Worm (Caenorhabditis elegans) whole organism, late embryonic: ENCODE data around the gene C07G3.15.

Source experiments
- C08G9.2 ChIP-seq: sonication (generic microtip); optimal IDR thresholded peaks from 2 replicates; lab custom pipeline; 2016; ENCODE audit warnings: mild to moderate bottlenecking, missing genetic modification characterization, moderate library complexity, missing compliant biosample characterization
- K02D7.2 ChIP-seq: sonication (generic microtip); optimal IDR thresholded peaks from 2 replicates; lab custom pipeline; 2017; ENCODE audit warnings: mild to moderate bottlenecking, missing genetic modification characterization, missing compliant biosample characterization
- K09A11.1 ChIP-seq: sonication (generic microtip); optimal IDR thresholded peaks from 2 replicates; lab custom pipeline; 2017; ENCODE audit warnings: antibody characterized with exemption, mild to moderate bottlenecking, missing genetic modification characterization, missing compliant biosample characterization; ENCODE audit not compliant: insufficient read depth
- T23F11.4 ChIP-seq: fragments of 200-800 bp; sonication (Bioruptor generic); optimal IDR thresholded peaks from 2 replicates; lab custom pipeline; 2018; ENCODE audit warnings: mild to moderate bottlenecking, missing genetic modification characterization, missing compliant biosample characterization
- ahr-1 ChIP-seq: sonication (generic microtip); optimal IDR thresholded peaks from 2 replicates; lab custom pipeline; 2016; ENCODE audit warnings: missing genetic modification characterization, missing compliant biosample characterization
- ama-1 ChIP-seq: fragments of 150-350 bp; optimal IDR thresholded peaks from 2 replicates; lab custom pipeline; 2014
- ceh-14 ChIP-seq: sonication (generic microtip); optimal IDR thresholded peaks from 2 replicates; lab custom pipeline; 2016; ENCODE audit warnings: missing genotype, missing genetic modification characterization, missing compliant biosample characterization
- ceh-18 ChIP-seq: sonication (generic microtip); optimal IDR thresholded peaks from 2 replicates; lab custom pipeline; 2016; ENCODE audit warnings: missing genetic modification characterization, missing compliant biosample characterization
- ceh-19 ChIP-seq: fragments of 200-800 bp; sonication (Bioruptor generic); optimal IDR thresholded peaks from 2 replicates; lab custom pipeline; 2018; ENCODE audit warnings: mild to moderate bottlenecking, missing genetic modification characterization, missing compliant biosample characterization
- ceh-2 ChIP-seq: sonication (generic microtip); optimal IDR thresholded peaks from 2 replicates; lab custom pipeline; 2016; ENCODE audit warnings: missing genotype, missing genetic modification characterization, missing compliant biosample characterization
- ceh-22 ChIP-seq: sonication (generic microtip); optimal IDR thresholded peaks from 2 replicates; lab custom pipeline; 2017; ENCODE audit warnings: missing biosample characterization, missing genetic modification characterization
- ceh-31 ChIP-seq: sonication (generic microtip); optimal IDR thresholded peaks from 2 replicates; lab custom pipeline; 2016; ENCODE audit warnings: missing genetic modification characterization, missing compliant biosample characterization
- ceh-34 ChIP-seq: sonication (generic microtip); optimal IDR thresholded peaks from 2 replicates; lab custom pipeline; 2016; ENCODE audit warnings: mild to moderate bottlenecking, missing genetic modification characterization, missing compliant biosample characterization
- ceh-45 ChIP-seq: fragments of 200-800 bp; sonication (Bioruptor generic); IDR thresholded peaks from 2 replicates; pipeline ENCODE4 v1.3.6; 2022; ENCODE audit warnings: missing genetic modification reagents, missing genetic modification characterization, missing compliant biosample characterization
- che-1 ChIP-seq: sonication (generic microtip); optimal IDR thresholded peaks from 2 replicates; lab custom pipeline; 2016; ENCODE audit warnings: mild to moderate bottlenecking, missing genetic modification characterization, missing compliant biosample characterization
- dmd-4 ChIP-seq: sonication (generic microtip); optimal IDR thresholded peaks from 2 replicates; lab custom pipeline; 2016; ENCODE audit warnings: borderline replicate concordance, missing genetic modification characterization, missing compliant biosample characterization
- dve-1 ChIP-seq: sonication (generic microtip); optimal IDR thresholded peaks from 2 replicates; lab custom pipeline; 2017; ENCODE audit warnings: antibody characterized with exemption, mild to moderate bottlenecking, missing genetic modification characterization, missing compliant biosample characterization
- elt-2 ChIP-seq: sonication (generic microtip); optimal IDR thresholded peaks from 2 replicates; lab custom pipeline; 2016; ENCODE audit warnings: missing genetic modification reagents, missing genetic modification characterization, missing compliant biosample characterization
- gmeb-2 ChIP-seq: sonication (generic microtip); optimal IDR thresholded peaks from 2 replicates; lab custom pipeline; 2016; ENCODE audit warnings: missing genetic modification characterization, inconsistent platforms, missing compliant biosample characterization
- hlh-13 ChIP-seq: fragments of 200-800 bp; sonication (Bioruptor generic); optimal IDR thresholded peaks from 2 replicates; lab custom pipeline; 2018; ENCODE audit warnings: mild to moderate bottlenecking, missing genetic modification characterization, missing compliant biosample characterization
- hlh-15 ChIP-seq: sonication (generic microtip); optimal IDR thresholded peaks from 2 replicates; lab custom pipeline; 2016; ENCODE audit warnings: missing genetic modification characterization, missing compliant biosample characterization
- hlh-6 ChIP-seq: sonication (generic microtip); optimal IDR thresholded peaks from 2 replicates; lab custom pipeline; 2016; ENCODE audit warnings: missing genotype, missing genetic modification characterization, missing compliant biosample characterization
- lim-6 ChIP-seq: sonication (generic microtip); optimal IDR thresholded peaks from 2 replicates; lab custom pipeline; 2016; ENCODE audit warnings: missing genetic modification characterization, missing compliant biosample characterization
- lin-11 ChIP-seq: fragments of 200-800 bp; sonication (Bioruptor generic); optimal IDR thresholded peaks from 2 replicates; lab custom pipeline; 2018; ENCODE audit warnings: mild to moderate bottlenecking, missing genetic modification characterization, missing compliant biosample characterization
- madf-2 ChIP-seq: sonication (generic microtip); optimal IDR thresholded peaks from 2 replicates; lab custom pipeline; 2017; ENCODE audit warnings: missing genetic modification characterization, missing compliant biosample characterization
- mec-3 ChIP-seq: sonication (generic microtip); optimal IDR thresholded peaks from 2 replicates; lab custom pipeline; 2016; ENCODE audit warnings: borderline replicate concordance, missing genetic modification characterization, missing compliant biosample characterization
- nfya-1 ChIP-seq: sonication (generic microtip); optimal IDR thresholded peaks from 2 replicates; lab custom pipeline; 2017; ENCODE audit warnings: missing genetic modification characterization, mild to moderate bottlenecking, missing compliant biosample characterization, antibody characterized with exemption, moderate library complexity
- nhr-11 ChIP-seq: fragments of 150-350 bp; optimal IDR thresholded peaks from 2 replicates; lab custom pipeline; 2014; ENCODE audit warnings: missing biosample characterization, missing genetic modification characterization
- nhr-232 ChIP-seq: sonication (generic microtip); optimal IDR thresholded peaks from 2 replicates; lab custom pipeline; 2016; ENCODE audit warnings: missing genetic modification characterization, missing compliant biosample characterization
- npax-4 ChIP-seq: sonication (generic microtip); optimal IDR thresholded peaks from 2 replicates; lab custom pipeline; 2016; ENCODE audit warnings: missing genetic modification characterization, missing compliant biosample characterization
- pat-9 ChIP-seq: fragments of 200-800 bp; sonication (Bioruptor generic); optimal IDR thresholded peaks from 2 replicates; lab custom pipeline; 2018; ENCODE audit warnings: mild to moderate bottlenecking, missing genetic modification characterization, moderate library complexity, missing compliant biosample characterization
- pax-1 ChIP-seq: fragments of 150-350 bp; optimal IDR thresholded peaks from 2 replicates; lab custom pipeline; 2014; ENCODE audit warnings: missing biosample characterization, missing genetic modification characterization
- pha-2 ChIP-seq: sonication (generic microtip); optimal IDR thresholded peaks from 2 replicates; lab custom pipeline; 2017; ENCODE audit warnings: mild to moderate bottlenecking, missing genetic modification characterization, missing compliant biosample characterization
- pqm-1 ChIP-seq: sonication (generic microtip); optimal IDR thresholded peaks from 2 replicates; lab custom pipeline; 2016; ENCODE audit warnings: missing genetic modification characterization, missing compliant biosample characterization
- ref-2 ChIP-seq: sonication (generic microtip); optimal IDR thresholded peaks from 2 replicates; lab custom pipeline; 2016; ENCODE audit warnings: missing genetic modification characterization, missing compliant biosample characterization
- rnt-1 ChIP-seq: sonication (generic microtip); optimal IDR thresholded peaks from 2 replicates; lab custom pipeline; 2016; ENCODE audit warnings: missing genetic modification characterization, missing compliant biosample characterization
- sox-2 ChIP-seq: fragments of 200-800 bp; sonication (Bioruptor generic); IDR thresholded peaks from 2 replicates; pipeline ENCODE4 v1.3.6; 2022; ENCODE audit warnings: missing genetic modification reagents, missing genetic modification characterization, missing compliant biosample characterization
- sox-4 ChIP-seq: sonication (generic microtip); optimal IDR thresholded peaks from 2 replicates; lab custom pipeline; 2017; ENCODE audit warnings: mild to moderate bottlenecking, missing genetic modification characterization, inconsistent platforms, missing compliant biosample characterization
- syd-9 ChIP-seq: sonication (generic microtip); optimal IDR thresholded peaks from 2 replicates; lab custom pipeline; 2016; ENCODE audit warnings: mild to moderate bottlenecking, missing genetic modification characterization, moderate library complexity, missing compliant biosample characterization
- tbx-7 ChIP-seq: sonication (generic microtip); optimal IDR thresholded peaks from 2 replicates; lab custom pipeline; 2016; ENCODE audit warnings: missing genotype, missing genetic modification characterization, missing compliant biosample characterization
- ttx-3 ChIP-seq: sonication (generic microtip); optimal IDR thresholded peaks from 2 replicates; lab custom pipeline; 2016; ENCODE audit warnings: missing genetic modification reagents, missing genetic modification characterization, missing compliant biosample characterization
- unc-42 ChIP-seq: sonication (generic microtip); optimal IDR thresholded peaks from 2 replicates; lab custom pipeline; 2016; ENCODE audit warnings: missing genotype, missing genetic modification characterization, missing compliant biosample characterization
- unc-55 ChIP-seq: sonication (generic microtip); optimal IDR thresholded peaks from 2 replicates; lab custom pipeline; 2017; ENCODE audit warnings: missing biosample characterization, missing genetic modification reagents, missing genetic modification characterization
- unc-86 ChIP-seq: sonication (generic microtip); optimal IDR thresholded peaks from 2 replicates; lab custom pipeline; 2016; ENCODE audit warnings: missing genetic modification characterization, missing compliant biosample characterization
- ztf-16 ChIP-seq: sonication (generic microtip); optimal IDR thresholded peaks from 2 replicates; lab custom pipeline; 2017; ENCODE audit warnings: missing genetic modification characterization, missing compliant biosample characterization

The C07G3.15 gene

ce11 chrV:3464897-3465296, 31.9 kb downstream of the C07G3.15 start:
- TF ChIP-seq ceh-2 (tag; lab: Kevin White, UChicago) (no peak), gmeb-2 (tag; lab: Kevin White, UChicago) (no peak), rnt-1 (no peak), ceh-31 (tag; lab: Kevin White, UChicago) (no peak), K02D7.2 (no peak), pha-2 (tag; lab: Kevin White, UChicago) (no peak), unc-86 (tag; lab: Kevin White, UChicago) (no peak)

ce11 chrV:3463514-3463913, 33.3 kb downstream of the C07G3.15 start, which contains the start of gene slc-28.1:
slc-28.1 (plus strand) TSS chrV:3463814.
- TF ChIP-seq ceh-34, result no peak
- TF ChIP-seq lim-6, result no peak
- no peak for TF ChIP-seq K02D7.2
- TF ChIP-seq npax-4 (tag; lab: Kevin White, UChicago), result no peak
- no peak for TF ChIP-seq pat-9 (tag; lab: Kevin White, UChicago)
- TF ChIP-seq ahr-1 (tag; lab: Kevin White, UChicago), result no peak
- no peak for TF ChIP-seq ama-1 (lab: Kevin White, UChicago)
- no peak for TF ChIP-seq ttx-3
- TF ChIP-seq pqm-1, result no peak
- TF ChIP-seq sox-4 (tag; lab: Kevin White, UChicago), result no peak
- no peak for TF ChIP-seq hlh-15 (tag; lab: Kevin White, UChicago)
- no peak for TF ChIP-seq ceh-14 (tag; lab: Kevin White, UChicago)
- TF ChIP-seq nhr-11 (tag; lab: Kevin White, UChicago), result no peak
- TF ChIP-seq elt-2 (tag; lab: Kevin White, UChicago), result no peak
- no peak for TF ChIP-seq sox-2
- TF ChIP-seq nfya-1 (tag; lab: Kevin White, UChicago), result no peak

ce11 chrV:3459919-3460318, 36.9 kb downstream of the C07G3.15 start, which contains the start of gene slc-28.2:
slc-28.2 (plus strand) TSS chrV:3460219.
- TF ChIP-seq ceh-45 (GFP tag; lab: Robert Waterston, UW) (no peak), C08G9.2 (tag; lab: Kevin White, UChicago) (no peak), nhr-232 (tag; lab: Kevin White, UChicago) (no peak), dve-1 (tag; lab: Kevin White, UChicago) (no peak), hlh-6 (tag; lab: Kevin White, UChicago) (no peak), mec-3 (no peak), ceh-18 (tag; lab: Kevin White, UChicago) (no peak), hlh-13 (GFP tag; lab: Kevin White, UChicago) (no peak), ztf-16 (no peak), madf-2 (tag; lab: Kevin White, UChicago) (no peak), T23F11.4 (GFP tag; lab: Kevin White, UChicago) (no peak), unc-86 (tag; lab: Kevin White, UChicago) (no peak), unc-42 (tag; lab: Kevin White, UChicago) (no peak), ceh-19 (no peak)

DNA sequence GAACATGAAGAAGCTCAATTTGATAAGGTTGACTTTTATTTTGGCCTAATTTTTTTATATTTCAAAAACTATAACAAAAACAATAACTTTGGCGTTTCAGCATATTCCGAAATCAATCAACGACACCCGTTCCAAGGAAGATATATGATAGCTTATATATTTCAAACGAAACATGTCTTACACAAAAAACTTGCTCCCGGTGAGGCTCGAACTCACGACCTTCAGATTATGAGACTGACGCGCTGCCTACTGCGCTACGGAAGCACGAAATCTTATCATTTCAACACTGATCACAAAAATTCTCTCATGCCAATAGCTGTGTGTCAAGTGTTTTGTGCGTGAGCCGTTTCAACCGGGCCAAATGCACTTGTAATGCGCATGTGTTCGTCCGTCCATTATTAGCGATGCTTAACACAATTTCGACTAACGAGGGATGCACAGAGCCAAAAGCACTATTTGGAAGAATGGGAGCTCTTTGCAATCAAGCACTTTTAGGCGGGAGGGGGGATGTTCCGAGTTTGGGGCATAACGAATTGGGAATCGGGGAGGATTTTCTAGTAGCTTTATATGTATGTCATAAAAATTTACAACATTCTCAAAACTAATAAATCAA, 41.5 kb downstream of the C07G3.15 start:
- TF ChIP-seq unc-42 (tag; lab: Kevin White, UChicago) (peak; percentile 77), che-1 (tag; lab: Kevin White, UChicago) (no peak)

DNA sequence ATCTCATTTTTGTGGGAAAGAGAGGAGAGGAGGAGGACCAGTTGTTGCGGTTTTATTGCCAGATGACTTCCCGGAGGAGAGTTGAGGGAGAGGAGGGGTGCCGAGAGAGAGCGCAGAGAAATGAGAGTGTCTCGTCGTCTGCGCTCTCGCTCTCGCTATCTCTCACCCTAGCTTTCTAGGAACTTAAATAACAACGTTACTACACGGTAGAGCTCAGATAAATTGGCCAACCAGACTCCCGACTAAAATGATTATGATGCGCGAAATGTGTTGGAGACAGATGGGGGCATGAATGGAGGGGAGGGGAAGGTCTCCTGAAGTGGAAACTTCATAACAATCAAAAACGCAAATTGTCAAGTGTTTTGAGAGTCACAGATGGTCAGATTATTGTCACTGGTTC, 42.2 kb downstream of the C07G3.15 start:
- TF ChIP-seq ztf-16, result no peak
- TF ChIP-seq dmd-4, result no peak
- no peak for TF ChIP-seq lin-11 (tag; lab: Kevin White, UChicago)
- TF ChIP-seq che-1 (tag; lab: Kevin White, UChicago), result no peak
- TF ChIP-seq ref-2 (tag; lab: Kevin White, UChicago), result peak; percentile 28
- no peak for TF ChIP-seq K09A11.1 (tag; lab: Kevin White, UChicago)
- no peak for TF ChIP-seq dve-1 (tag; lab: Kevin White, UChicago)
- TF ChIP-seq mec-3, result no peak
- TF ChIP-seq pat-9 (tag; lab: Kevin White, UChicago), result no peak
- TF ChIP-seq rnt-1, result peak; percentile 9
- TF ChIP-seq madf-2 (tag; lab: Kevin White, UChicago), result no peak
- TF ChIP-seq syd-9 (tag; lab: Kevin White, UChicago), result no peak
- no peak for TF ChIP-seq C08G9.2 (tag; lab: Kevin White, UChicago)
- no peak for TF ChIP-seq ceh-22 (tag; lab: Kevin White, UChicago)
- TF ChIP-seq pax-1 (tag; lab: Kevin White, UChicago), result no peak
- TF ChIP-seq unc-55 (GFP tag; lab: Kevin White, UChicago), result peak; percentile 38
- TF ChIP-seq unc-42 (tag; lab: Kevin White, UChicago), result peak; percentile 82
- TF ChIP-seq tbx-7 (tag; lab: Kevin White, UChicago), result no peak
